Fruit fly (Drosophila melanogaster) Kc167 (cell line): ENCODE measurements around the gene HP1b.

Experiments
- Myc ChIP-seq: fragments of >200 bp; optimal IDR thresholded peaks from 2 replicates; lab custom pipeline; 2017; ENCODE audit warnings: missing external identifiers
- Sin3A ChIP-seq: fragments of >200 bp; optimal IDR thresholded peaks from 2 replicates; lab custom pipeline; 2018; ENCODE audit warnings: missing external identifiers
- h ChIP-seq: fragments of >200 bp; optimal IDR thresholded peaks from 3 replicates; lab custom pipeline; 2018; ENCODE audit warnings: missing external identifiers
- psq ChIP-seq: fragments of >200 bp; optimal IDR thresholded peaks from 2 replicates; lab custom pipeline; 2017; ENCODE audit warnings: missing external identifiers
- ttk ChIP-seq: sonication (Bioruptor generic); optimal IDR thresholded peaks from 2 replicates; lab custom pipeline; 2017; ENCODE audit warnings: missing external identifiers

dm6 chrX:9040855-9041254 lies 40.0 kb upstream of the HP1b start:
- TF ChIP-seq Myc (lab: Kevin White, UChicago) (no peak), h (lab: Kevin White, UChicago) (no peak), psq (lab: Kevin White, UChicago) (no peak), ttk (lab: Kevin White, UChicago) (no peak), Sin3A (lab: Kevin White, UChicago) (no peak)
